Worm (Caenorhabditis elegans) whole organism, L4 larva: ENCODE results near the gene hnd-1.

Experiments
- R02D3.7 ChIP-seq: fragments of 150-350 bp; sonication (generic microtip); optimal IDR thresholded peaks from 3 replicates; lab custom pipeline; 2014; ENCODE audit warnings: missing biosample characterization, missing genetic modification characterization
- T26A8.4 ChIP-seq: fragments of 200-800 bp; sonication (Bioruptor generic); IDR thresholded peaks from 2 replicates; pipeline ENCODE4 v1.3.6; 2022; ENCODE audit warnings: missing genetic modification characterization, missing compliant biosample characterization
- Y5F2A.4 ChIP-seq: fragments of 200-800 bp; sonication (Bioruptor generic); optimal IDR thresholded peaks from 2 replicates; lab custom pipeline; 2018; ENCODE audit warnings: mild to moderate bottlenecking, missing genetic modification characterization, missing compliant biosample characterization
- dpl-1 ChIP-seq: fragments of 150-350 bp; optimal IDR thresholded peaks from 2 replicates; lab custom pipeline; 2014; ENCODE audit warnings: missing biosample characterization, missing genetic modification reagents, missing genetic modification characterization
- fos-1 ChIP-seq: fragments of 150-350 bp; optimal IDR thresholded peaks from 2 replicates; lab custom pipeline; 2014; ENCODE audit warnings: missing biosample characterization, missing genetic modification characterization
- lin-39 ChIP-seq: fragments of 150-350 bp; optimal IDR thresholded peaks from 2 replicates; lab custom pipeline; 2014; ENCODE audit warnings: missing biosample characterization, missing genetic modification reagents, missing genetic modification characterization
- lsy-2 ChIP-seq, 2 experiments: fragments of 150-350 bp in 1 of 2; sonication (generic microtip) in 1 of 2; optimal IDR thresholded peaks; 2 replicates each; lab custom pipeline; 2014 to 2017; ENCODE audit warnings: missing biosample characterization in 2 of 2, missing genetic modification characterization in 2 of 2
- nhr-28 ChIP-seq: fragments of 150-350 bp; optimal IDR thresholded peaks from 2 replicates; lab custom pipeline; 2014; ENCODE audit warnings: missing biosample characterization, missing genetic modification characterization
- nhr-41 ChIP-seq: fragments of 200-800 bp; sonication (Bioruptor generic); IDR thresholded peaks from 2 replicates; pipeline ENCODE4 v1.3.6; 2022; ENCODE audit warnings: missing genetic modification reagents, missing genetic modification characterization, missing compliant biosample characterization
- sdz-12 ChIP-seq: fragments of 200-800 bp; sonication (Bioruptor generic); optimal IDR thresholded peaks from 2 replicates; lab custom pipeline; 2018; ENCODE audit warnings: mild to moderate bottlenecking, missing genetic modification characterization, missing compliant biosample characterization
- skn-1 ChIP-seq: fragments of 150-350 bp; optimal IDR thresholded peaks from 2 replicates; lab custom pipeline; 2014; ENCODE audit warnings: missing biosample characterization, missing genetic modification characterization
- snpc-4 ChIP-seq: fragments of 150-350 bp; optimal IDR thresholded peaks from 2 replicates; lab custom pipeline; 2014; ENCODE audit warnings: missing biosample characterization, missing genetic modification characterization
- spr-3 ChIP-seq: fragments of 200-800 bp; sonication (Bioruptor generic); optimal IDR thresholded peaks from 2 replicates; lab custom pipeline; 2018; ENCODE audit warnings: mild to moderate bottlenecking, missing genetic modification characterization, missing compliant biosample characterization
- unc-62 ChIP-seq, 3 experiments: fragments of 150-350 bp in 1 of 3; sonication (generic microtip); optimal IDR thresholded peaks in 2 of 3; peaks in 1 of 3; 1 replicate in 1 of 3; 2 replicates in 2 of 3; lab custom pipeline; 2014 to 2017; ENCODE audit warnings: missing biosample characterization in 3 of 3, missing genetic modification characterization in 3 of 3, missing genetic modification reagents in 3 of 3, missing genotype in 1 of 3

DNA sequence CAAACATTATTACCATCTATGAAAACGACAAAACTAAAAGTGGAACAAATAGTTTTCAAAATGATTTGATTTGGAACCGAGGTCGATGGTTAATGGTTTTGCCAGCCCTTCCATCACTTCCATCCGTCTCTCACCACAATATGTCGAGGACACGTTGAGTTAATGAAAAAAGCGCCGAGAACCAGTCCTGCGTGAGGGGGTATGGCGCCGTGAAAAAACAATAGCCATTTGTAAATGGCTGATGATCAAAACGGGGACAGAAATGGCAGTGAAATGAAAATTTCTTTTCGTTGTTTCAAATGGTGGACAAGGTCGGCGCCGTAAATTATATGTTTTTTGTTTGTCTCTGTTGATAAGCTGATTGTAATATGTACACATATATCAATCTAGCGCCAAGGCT, 35.7 kb downstream of the hnd-1 start:
- TF ChIP-seq lin-39 (tag; lab: Kevin White, UChicago) (no peak), spr-3 (no peak), Y5F2A.4 (no peak), fos-1 (no peak), lsy-2 (tag; optimal IDR thresholded peaks at IDR 0.05; lab: Kevin White, UChicago) (no peak), nhr-28 (tag; lab: Kevin White, UChicago) (peak; percentile 11), skn-1 (no peak), T26A8.4 (GFP tag; lab: Robert Waterston, UW) (no peak), R02D3.7 (no peak), snpc-4 (tag; lab: Kevin White, UChicago) (no peak), nhr-41 (GFP tag; lab: Robert Waterston, UW) (no peak), sdz-12 (GFP tag; lab: Kevin White, UChicago) (no peak), unc-62 (GFP tag; optimal IDR thresholded peaks at IDR 0.05 in 1 of 2; lab: Kevin White, UChicago) (no peak), unc-62 (tag; optimal IDR thresholded peaks at IDR 0.05; lab: Kevin White, UChicago) (no peak), dpl-1 (GFP tag; lab: Kevin White, UChicago) (no peak)
